Worm (Caenorhabditis elegans) whole organism, young adult: ENCODE data around the gene C45G9.8.
A peak's percentile ranks its signal among the peaks of the same experiment; 100 is the strongest.
"Not testable (repeated sequence)": the region's sequence is repeated elsewhere in the genome, so short reads cannot be mapped to it uniquely, and the experiment has no call there.

Source experiments
- B0019.2 ChIP-seq: fragments of 200-800 bp; sonication (Bioruptor generic); conservative IDR thresholded peaks from 2 replicates; pipeline ENCODE4 v1.3.6; 2022; ENCODE audit warnings: missing genetic modification reagents, missing genetic modification characterization, missing compliant biosample characterization
- B0261.1 ChIP-seq: sonication (generic microtip); optimal IDR thresholded peaks from 2 replicates; lab custom pipeline; 2016; ENCODE audit warnings: mild to moderate bottlenecking, missing genetic modification characterization, moderate library complexity, missing compliant biosample characterization
- F52B5.7 ChIP-seq: sonication (generic microtip); optimal IDR thresholded peaks from 2 replicates; lab custom pipeline; 2016; ENCODE audit warnings: mild to moderate bottlenecking, missing genetic modification characterization, missing compliant biosample characterization
- F57C9.4 ChIP-seq: sonication (generic microtip); optimal IDR thresholded peaks from 2 replicates; lab custom pipeline; 2017; ENCODE audit warnings: mild to moderate bottlenecking, missing genetic modification characterization, missing compliant biosample characterization
- T07F8.4 ChIP-seq: sonication (generic microtip); optimal IDR thresholded peaks from 2 replicates; lab custom pipeline; 2016; ENCODE audit warnings: mild to moderate bottlenecking, missing genetic modification characterization, moderate library complexity, missing compliant biosample characterization
- Y56A3A.18 ChIP-seq: fragments of 200-800 bp; sonication (Bioruptor generic); IDR thresholded peaks from 2 replicates; pipeline ENCODE4 v1.3.6; 2022; ENCODE audit warnings: missing genetic modification reagents, missing genetic modification characterization, missing compliant biosample characterization
- ZK185.1 ChIP-seq: sonication (generic microtip); optimal IDR thresholded peaks from 2 replicates; lab custom pipeline; 2016; ENCODE audit warnings: mild to moderate bottlenecking, missing genetic modification characterization, missing compliant biosample characterization; ENCODE audit not compliant: poor library complexity, severe bottlenecking
- akir-1 ChIP-seq: fragments of 200-800 bp; sonication (Bioruptor generic); optimal IDR thresholded peaks from 2 replicates; lab custom pipeline; 2018; ENCODE audit warnings: mild to moderate bottlenecking, missing genetic modification characterization, moderate library complexity, missing compliant biosample characterization
- athp-1 ChIP-seq: sonication (generic microtip); optimal IDR thresholded peaks from 2 replicates; lab custom pipeline; 2017; ENCODE audit warnings: mild to moderate bottlenecking, missing genetic modification characterization, missing compliant biosample characterization
- attf-3 ChIP-seq: fragments of 200-800 bp; sonication (Bioruptor generic); conservative IDR thresholded peaks from 2 replicates; pipeline ENCODE4 v1.3.6; 2022; ENCODE audit warnings: missing genetic modification reagents, missing genetic modification characterization, missing compliant biosample characterization
- bed-2 ChIP-seq: fragments of 200-800 bp; sonication (Bioruptor generic); IDR thresholded peaks from 2 replicates; pipeline ENCODE4 v1.3.6; 2022; ENCODE audit warnings: missing genetic modification reagents, missing genetic modification characterization, missing compliant biosample characterization
- cebp-1 ChIP-seq, 2 experiments: fragments of 200-800 bp in 1 of 2; sonication (Bioruptor generic) in 1 of 2; sonication (generic microtip) in 1 of 2; IDR thresholded peaks in 1 of 2; optimal IDR thresholded peaks in 1 of 2; 2 replicates each; pipeline versions ENCODE4 v1.3.6 to Lab custom; 2017 to 2022; ENCODE audit warnings: missing compliant biosample characterization in 2 of 2, missing genetic modification characterization in 2 of 2, mild to moderate bottlenecking in 1 of 2, missing genetic modification reagents in 1 of 2, moderate library complexity in 1 of 2
- cebp-2 ChIP-seq: fragments of 200-800 bp; sonication (Bioruptor generic); IDR thresholded peaks from 2 replicates; pipeline ENCODE4 v1.3.6; 2022; ENCODE audit warnings: missing genetic modification characterization, missing compliant biosample characterization
- ceh-27 ChIP-seq: fragments of 200-800 bp; sonication (Bioruptor generic); optimal IDR thresholded peaks from 2 replicates; lab custom pipeline; 2018; ENCODE audit warnings: mild to moderate bottlenecking, missing genetic modification characterization, moderate library complexity, missing compliant biosample characterization
- ceh-40 ChIP-seq: fragments of 200-800 bp; sonication (Bioruptor generic); IDR thresholded peaks from 2 replicates; pipeline ENCODE4 v1.3.6; 2022; ENCODE audit warnings: missing genetic modification characterization, missing compliant biosample characterization
- ceh-79 ChIP-seq: sonication (generic microtip); optimal IDR thresholded peaks from 2 replicates; lab custom pipeline; 2017; ENCODE audit warnings: mild to moderate bottlenecking, missing genetic modification characterization, missing compliant biosample characterization
- ceh-91 ChIP-seq: fragments of 200-800 bp; sonication (Bioruptor generic); IDR thresholded peaks from 2 replicates; pipeline ENCODE4 v1.3.6; 2022; ENCODE audit warnings: missing genetic modification reagents, missing genetic modification characterization, missing compliant biosample characterization
- chd-7 ChIP-seq: sonication (generic microtip); optimal IDR thresholded peaks from 2 replicates; lab custom pipeline; 2016; ENCODE audit warnings: mild to moderate bottlenecking, missing genetic modification characterization, moderate library complexity, missing compliant biosample characterization
- die-1 ChIP-seq: sonication (generic microtip); optimal IDR thresholded peaks from 2 replicates; lab custom pipeline; 2016; ENCODE audit warnings: missing genotype, mild to moderate bottlenecking, missing genetic modification characterization, missing compliant biosample characterization
- dox-1 ChIP-seq: fragments of 200-800 bp; sonication (Bioruptor generic); IDR thresholded peaks from 2 replicates; pipeline ENCODE4 v1.3.6; 2022; ENCODE audit warnings: missing genetic modification reagents, missing genetic modification characterization, missing compliant biosample characterization
- dpff-1 ChIP-seq: sonication (generic microtip); optimal IDR thresholded peaks from 2 replicates; lab custom pipeline; 2017; ENCODE audit warnings: mild to moderate bottlenecking, missing genetic modification characterization, missing compliant biosample characterization
- egrh-3 ChIP-seq: fragments of 200-800 bp; sonication (Bioruptor generic); IDR thresholded peaks from 2 replicates; pipeline ENCODE4 v1.3.6; 2022; ENCODE audit warnings: missing genetic modification reagents, missing genetic modification characterization, missing compliant biosample characterization
- ets-4 ChIP-seq: fragments of 200-800 bp; sonication (Bioruptor generic); optimal IDR thresholded peaks from 2 replicates; lab custom pipeline; 2018; ENCODE audit warnings: mild to moderate bottlenecking, missing genetic modification characterization, missing compliant biosample characterization
- him-1 ChIP-seq: sonication (generic microtip); optimal IDR thresholded peaks from 2 replicates; lab custom pipeline; 2016; ENCODE audit warnings: missing genotype, missing genetic modification reagents, missing genetic modification characterization, missing compliant biosample characterization
- hmg-1.2 ChIP-seq: fragments of 200-800 bp; sonication (Bioruptor generic); IDR thresholded peaks from 2 replicates; pipeline ENCODE4 v1.3.6; 2022; ENCODE audit warnings: missing genetic modification reagents, missing genetic modification characterization, missing compliant biosample characterization
- hmg-20 ChIP-seq: fragments of 200-800 bp; sonication (Bioruptor generic); IDR thresholded peaks from 2 replicates; pipeline ENCODE4 v1.3.6; 2022; ENCODE audit warnings: missing genetic modification reagents, missing genetic modification characterization, missing compliant biosample characterization
- lin-40 ChIP-seq: sonication (generic microtip); optimal IDR thresholded peaks from 2 replicates; lab custom pipeline; 2016; ENCODE audit warnings: missing genetic modification characterization, mild to moderate bottlenecking, missing compliant biosample characterization, missing genotype, missing genetic modification reagents
- lsy-27 ChIP-seq: sonication (generic microtip); optimal IDR thresholded peaks from 2 replicates; lab custom pipeline; 2017; ENCODE audit warnings: missing genetic modification characterization, mild to moderate bottlenecking, missing compliant biosample characterization, antibody characterized with exemption, missing genotype, borderline replicate concordance; ENCODE audit not compliant: insufficient read depth
- madf-10 ChIP-seq: sonication (generic microtip); optimal IDR thresholded peaks from 2 replicates; lab custom pipeline; 2016; ENCODE audit warnings: mild to moderate bottlenecking, missing genetic modification characterization, missing compliant biosample characterization
- madf-3 ChIP-seq: fragments of 200-800 bp; sonication (Bioruptor generic); IDR thresholded peaks from 2 replicates; pipeline ENCODE4 v1.3.6; 2022; ENCODE audit warnings: missing genetic modification reagents, missing genetic modification characterization, missing compliant biosample characterization
- madf-6 ChIP-seq: fragments of 200-800 bp; sonication (Bioruptor generic); IDR thresholded peaks from 2 replicates; pipeline ENCODE4 v1.3.6; 2022; ENCODE audit warnings: missing genetic modification reagents, missing genetic modification characterization, missing compliant biosample characterization
- madf-8 ChIP-seq: fragments of 200-800 bp; sonication (Bioruptor generic); conservative IDR thresholded peaks from 2 replicates; pipeline ENCODE4 v1.3.6; 2022; ENCODE audit warnings: missing genetic modification reagents, missing genetic modification characterization, missing compliant biosample characterization
- mes-4 ChIP-seq: sonication (generic microtip); optimal IDR thresholded peaks from 2 replicates; lab custom pipeline; 2016; ENCODE audit warnings: missing genotype, missing genetic modification characterization, missing compliant biosample characterization
- nhr-179 ChIP-seq: sonication (generic microtip); optimal IDR thresholded peaks from 2 replicates; lab custom pipeline; 2016; ENCODE audit warnings: mild to moderate bottlenecking, missing genetic modification characterization, missing compliant biosample characterization
- nhr-80 ChIP-seq: sonication (generic microtip); optimal IDR thresholded peaks from 2 replicates; lab custom pipeline; 2016; ENCODE audit warnings: missing genetic modification characterization, missing compliant biosample characterization
- nhr-90 ChIP-seq: sonication (generic microtip); optimal IDR thresholded peaks from 2 replicates; lab custom pipeline; 2016; ENCODE audit warnings: missing genotype, mild to moderate bottlenecking, missing genetic modification characterization, missing compliant biosample characterization
- rec-8 ChIP-seq, 2 experiments: sonication (generic microtip); optimal IDR thresholded peaks; 2 replicates each; lab custom pipeline; 2016; ENCODE audit warnings: mild to moderate bottlenecking in 2 of 2, missing genetic modification characterization in 2 of 2, missing genetic modification reagents in 2 of 2, missing genotype in 2 of 2, missing biosample characterization in 1 of 2, missing compliant biosample characterization in 1 of 2, moderate library complexity in 1 of 2
- repo-1 ChIP-seq: sonication (generic microtip); optimal IDR thresholded peaks from 2 replicates; lab custom pipeline; 2017; ENCODE audit warnings: mild to moderate bottlenecking, missing genetic modification characterization, missing compliant biosample characterization
- rpc-1 ChIP-seq, 2 experiments: fragments of 150-350 bp in 1 of 2; sonication (generic microtip) in 1 of 2; optimal IDR thresholded peaks; 2 replicates each; lab custom pipeline; 2014 to 2018; ENCODE audit warnings: missing biosample characterization in 1 of 2, missing genetic modification characterization in 1 of 2, missing genetic modification reagents in 1 of 2, missing genotype in 1 of 2
- snpc-4 ChIP-seq, 5 experiments: fragments of 150-350 bp in 1 of 5; sonication (generic microtip) in 4 of 5; optimal IDR thresholded peaks; 2 replicates each; lab custom pipeline; 2014 to 2018; ENCODE audit warnings: missing genetic modification characterization in 5 of 5, missing biosample characterization in 3 of 5, antibody characterized with exemption in 2 of 5, mild to moderate bottlenecking in 2 of 5, missing compliant biosample characterization in 2 of 5, missing genotype in 2 of 5, moderate library complexity in 2 of 5, missing genetic modification reagents in 1 of 5
- somi-1 ChIP-seq: fragments of 200-800 bp; sonication (Bioruptor generic); optimal IDR thresholded peaks from 2 replicates; lab custom pipeline; 2018; ENCODE audit warnings: mild to moderate bottlenecking, missing genetic modification characterization, missing compliant biosample characterization
- sptf-2 ChIP-seq: fragments of 200-800 bp; sonication (Bioruptor generic); optimal IDR thresholded peaks from 2 replicates; lab custom pipeline; 2018; ENCODE audit warnings: mild to moderate bottlenecking, missing genetic modification characterization, missing compliant biosample characterization
- zfh-2 ChIP-seq: fragments of 200-800 bp; sonication (Bioruptor generic); conservative IDR thresholded peaks from 2 replicates; pipeline ENCODE4 v1.3.6; 2022; ENCODE audit warnings: missing genetic modification reagents, missing genetic modification characterization, missing compliant biosample characterization
- ztf-25 ChIP-seq: fragments of 200-800 bp; sonication (Bioruptor generic); IDR thresholded peaks from 2 replicates; pipeline ENCODE4 v1.3.6; 2022; ENCODE audit warnings: missing genetic modification reagents, missing genetic modification characterization, missing compliant biosample characterization
- ztf-3 ChIP-seq: fragments of 200-800 bp; sonication (Bioruptor generic); optimal IDR thresholded peaks from 2 replicates; lab custom pipeline; 2018; ENCODE audit warnings: mild to moderate bottlenecking, missing genetic modification characterization, missing compliant biosample characterization

The C45G9.8 gene

ce11 chrIII:5031375-5031836 is 22.0 kb downstream of the C45G9.8 start (continued):
- 0 out of 2 replicates have a peak, but pooled peaks have one; percentile 45 for TF ChIP-seq cebp-1 (GFP tag; IDR thresholded peaks at IDR 0.05; lab: Robert Waterston, UW)
- not testable (repeated sequence) for TF ChIP-seq cebp-1 (tag; optimal IDR thresholded peaks at IDR 0.05; lab: Kevin White, UChicago)
- peak; percentile 54 for TF ChIP-seq mes-4 (tag; lab: Kevin White, UChicago)
- peak; percentile 57 for TF ChIP-seq attf-3 (GFP tag; lab: Robert Waterston, UW)
- 0 out of 2 replicates have a peak, but pooled peaks have one; percentile 27 for TF ChIP-seq madf-8 (GFP tag; lab: Robert Waterston, UW)
- peak; percentile 90 for TF ChIP-seq repo-1 (tag; lab: Kevin White, UChicago)
- TF ChIP-seq hmg-1.2 (GFP tag; lab: Robert Waterston, UW): peak; percentile 80
- peak; percentile 21 for TF ChIP-seq F57C9.4 (tag; lab: Kevin White, UChicago)
- TF ChIP-seq dox-1 (GFP tag; lab: Robert Waterston, UW): peak; percentile 98
- TF ChIP-seq die-1 (tag; lab: Kevin White, UChicago): peak; percentile 48
- peak; percentile 83 for TF ChIP-seq F52B5.7 (tag; lab: Kevin White, UChicago)
- TF ChIP-seq ets-4 (GFP tag; lab: Kevin White, UChicago): peak; percentile 55
- peak; percentile 55 for TF ChIP-seq somi-1 (GFP tag; lab: Kevin White, UChicago)
- peak; percentile 62; the same call in 1 of the 2 replicates for TF ChIP-seq madf-3
- TF ChIP-seq egrh-3: peak; percentile 84
- peak; percentile 69 for TF ChIP-seq T07F8.4
- peak; percentile 77; the same call in 1 of the 2 replicates for TF ChIP-seq hmg-20 (GFP tag; lab: Robert Waterston, UW)
- peak; percentile 2 for TF ChIP-seq dpff-1
- peak; percentile 91 for TF ChIP-seq lin-40
- 0 out of 2 replicates have a peak, but pooled peaks have one; percentile 49 for TF ChIP-seq ceh-40 (GFP tag; lab: Robert Waterston, UW)
- TF ChIP-seq Y56A3A.18 (GFP tag; lab: Robert Waterston, UW): peak; percentile 84; the same call in 1 of the 2 replicates
- peak; percentile 71 for TF ChIP-seq madf-10 (tag; lab: Kevin White, UChicago)
- peak; percentile 68 for TF ChIP-seq ceh-79
- TF ChIP-seq nhr-179 (tag; lab: Kevin White, UChicago): peak; percentile 70
- peak; percentile 53 for TF ChIP-seq ztf-3 (GFP tag; lab: Kevin White, UChicago)
- peak; percentile 34; the same call in 1 of the 2 replicates for TF ChIP-seq cebp-2
- peak; percentile 71 for TF ChIP-seq rpc-1 (optimal IDR thresholded peaks at IDR 0.05; lab: Kevin White, UChicago)
- TF ChIP-seq rpc-1 (tag; optimal IDR thresholded peaks at IDR 0.05; lab: Kevin White, UChicago): peak; percentile 63
- TF ChIP-seq chd-7 (tag; lab: Kevin White, UChicago): peak; percentile 79
- TF ChIP-seq madf-6: peak; percentile 70
- TF ChIP-seq sptf-2 (GFP tag; lab: Kevin White, UChicago): peak; percentile 44
- peak; percentile 46 for TF ChIP-seq snpc-4 (GFP tag; optimal IDR thresholded peaks at IDR 0.05; lab: Kevin White, UChicago)
- TF ChIP-seq snpc-4 (tag; optimal IDR thresholded peaks at IDR 0.05; lab: Kevin White, UChicago): peak in 1 of 4 experiments; percentile 64
- peak; percentile 89 for TF ChIP-seq nhr-80
- TF ChIP-seq him-1 (tag; lab: Kevin White, UChicago): peak; percentile 55
- TF ChIP-seq B0019.2: peak; percentile 60; the same call in 1 of the 2 replicates
- peak; percentile 79 for TF ChIP-seq B0261.1
- TF ChIP-seq ceh-27 (GFP tag; lab: Kevin White, UChicago): peak; percentile 70
- peak; percentile 84 for TF ChIP-seq ZK185.1 (tag; lab: Kevin White, UChicago)
- TF ChIP-seq akir-1 (GFP tag; lab: Kevin White, UChicago): peak; percentile 39
- peak; percentile 46 for TF ChIP-seq athp-1 (tag; lab: Kevin White, UChicago)
- TF ChIP-seq rec-8 (tag; optimal IDR thresholded peaks at IDR 0.05; lab: Kevin White, UChicago): peak; percentile 5 to 22
- peak; percentile 96 for TF ChIP-seq zfh-2 (GFP tag; lab: Robert Waterston, UW)
- peak; percentile 66 for TF ChIP-seq ceh-91 (GFP tag; lab: Robert Waterston, UW)
- peak; percentile 39 for TF ChIP-seq lsy-27 (tag; lab: Kevin White, UChicago)
- 0 out of 2 replicates have a peak, but pooled peaks have one; percentile 17 for TF ChIP-seq ztf-25 (GFP tag; lab: Robert Waterston, UW)
- 0 out of 2 replicates have a peak, but pooled peaks have one; percentile 14 for TF ChIP-seq bed-2 (GFP tag; lab: Robert Waterston, UW)
- TF ChIP-seq nhr-90 (tag; lab: Kevin White, UChicago): peak; percentile 70
